Fruit fly (Drosophila melanogaster) S2 (cell line): ENCODE measurements around the gene Atg2.

Experiments used
- CG8478 ChIP-seq: fragments of >200 bp; optimal IDR thresholded peaks from 2 replicates; lab custom pipeline; 2018
- CTCF ChIP-seq, 2 experiments: fragments of >200 bp; optimal IDR thresholded peaks; 2 replicates each; lab custom pipeline; 2018

Atg2 gene

DNA sequence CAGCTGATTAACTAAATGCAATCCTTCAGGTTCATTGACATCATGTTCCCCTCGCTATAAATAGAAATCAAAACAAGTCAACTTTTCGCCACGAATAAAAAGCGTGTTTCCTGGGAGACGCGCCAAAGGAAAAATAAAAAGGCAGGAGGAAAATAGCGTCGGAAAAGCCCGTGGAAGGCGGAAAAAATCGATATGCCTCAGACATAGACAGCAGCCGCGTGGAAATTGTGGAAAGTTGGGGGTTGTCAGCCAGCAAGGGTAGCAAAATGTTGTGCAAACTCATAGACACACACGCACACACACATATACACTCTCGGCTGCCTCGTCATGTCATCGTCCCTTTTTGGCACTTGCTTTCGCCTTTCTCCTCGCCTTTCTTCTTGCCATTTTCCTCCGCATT is 54.0 kb downstream of the Atg2 start:
- TF ChIP-seq CTCF (optimal IDR thresholded peaks at IDR 0.05; lab: Kevin White, UChicago) = no peak
- TF ChIP-seq CG8478 (lab: Kevin White, UChicago) = no peak

DNA sequence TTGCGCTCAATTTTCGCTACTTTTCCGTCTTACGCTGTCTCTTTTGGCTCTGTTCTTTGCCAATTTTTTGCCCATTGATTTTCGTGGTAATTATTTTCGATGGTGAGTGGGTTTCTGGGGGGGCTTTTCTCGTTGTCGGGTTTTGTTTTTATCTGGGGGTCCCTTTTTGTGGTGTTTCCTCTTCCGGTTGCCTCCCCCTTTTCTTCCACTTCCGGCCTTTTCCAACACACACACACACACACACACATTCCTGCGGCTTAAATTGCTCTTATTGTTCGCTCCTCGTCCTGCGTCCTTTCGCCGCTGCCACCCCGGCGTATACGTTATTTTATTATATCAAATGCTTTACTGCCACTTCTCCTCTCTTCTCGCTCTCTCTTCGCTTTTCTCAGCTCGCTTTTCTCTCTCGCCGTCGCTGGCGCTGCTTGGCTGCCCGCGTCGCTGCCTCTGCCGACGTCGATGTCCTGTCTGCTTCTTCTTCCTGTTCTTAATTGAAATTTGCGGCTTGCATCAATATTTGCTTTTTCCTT is 54.5 kb downstream of the Atg2 start:
- TF ChIP-seq CTCF (optimal IDR thresholded peaks at IDR 0.05; lab: Kevin White, UChicago) (no peak), CG8478 (lab: Kevin White, UChicago) (no peak)

DNA sequence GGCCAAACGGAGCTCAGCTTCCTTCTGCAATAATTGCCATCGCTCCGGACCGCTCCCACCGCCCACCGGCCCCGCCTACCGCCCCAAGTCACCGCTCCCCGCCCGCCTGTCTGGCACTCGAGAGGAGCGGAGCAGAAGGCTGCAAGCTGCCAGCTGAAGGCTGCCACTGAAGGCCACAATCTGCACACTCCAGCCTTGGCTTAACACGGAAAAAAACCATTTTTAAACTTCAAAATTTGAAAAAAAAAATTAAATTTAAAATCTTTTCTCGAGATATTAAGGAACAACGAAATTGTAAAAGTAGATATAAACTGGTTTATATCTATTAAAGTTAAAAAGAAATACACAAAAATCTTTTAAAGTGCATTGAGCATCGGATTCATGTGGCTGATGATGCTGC is 55.8 kb downstream of the Atg2 start:
- TF ChIP-seq CTCF (optimal IDR thresholded peaks at IDR 0.05; lab: Kevin White, UChicago) (no peak), CG8478 (lab: Kevin White, UChicago) (no peak)
